Fruit fly (Drosophila melanogaster): ENCODE results near the gene RpS28b.

DNA sequence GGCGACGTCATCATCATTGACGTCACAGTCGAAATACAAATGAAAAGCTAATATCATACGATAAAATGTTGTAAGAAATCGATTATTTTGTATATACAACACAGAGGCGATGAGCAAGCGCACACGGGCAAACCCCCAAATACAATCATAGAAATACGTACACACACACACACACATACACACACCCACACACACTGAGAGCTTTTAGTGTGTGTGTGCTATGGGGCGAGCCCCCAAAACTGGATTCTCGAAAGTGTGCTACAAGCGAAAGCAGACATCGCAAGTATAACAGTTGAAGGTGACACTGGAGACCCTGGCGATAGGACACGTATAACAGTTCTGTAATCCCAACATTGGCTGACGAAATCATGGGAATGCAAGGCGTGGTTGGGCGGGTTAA is 27.4 kb downstream of the RpS28b start:
- TF ChIP-seq psq (optimal IDR thresholded peaks at IDR 0.05) (no peak), insv (optimal IDR thresholded peaks at IDR 0.05) (no peak)
